Fruit fly (Drosophila melanogaster): ENCODE results near the gene Rpt3R.

The Rpt3R gene

DNA sequence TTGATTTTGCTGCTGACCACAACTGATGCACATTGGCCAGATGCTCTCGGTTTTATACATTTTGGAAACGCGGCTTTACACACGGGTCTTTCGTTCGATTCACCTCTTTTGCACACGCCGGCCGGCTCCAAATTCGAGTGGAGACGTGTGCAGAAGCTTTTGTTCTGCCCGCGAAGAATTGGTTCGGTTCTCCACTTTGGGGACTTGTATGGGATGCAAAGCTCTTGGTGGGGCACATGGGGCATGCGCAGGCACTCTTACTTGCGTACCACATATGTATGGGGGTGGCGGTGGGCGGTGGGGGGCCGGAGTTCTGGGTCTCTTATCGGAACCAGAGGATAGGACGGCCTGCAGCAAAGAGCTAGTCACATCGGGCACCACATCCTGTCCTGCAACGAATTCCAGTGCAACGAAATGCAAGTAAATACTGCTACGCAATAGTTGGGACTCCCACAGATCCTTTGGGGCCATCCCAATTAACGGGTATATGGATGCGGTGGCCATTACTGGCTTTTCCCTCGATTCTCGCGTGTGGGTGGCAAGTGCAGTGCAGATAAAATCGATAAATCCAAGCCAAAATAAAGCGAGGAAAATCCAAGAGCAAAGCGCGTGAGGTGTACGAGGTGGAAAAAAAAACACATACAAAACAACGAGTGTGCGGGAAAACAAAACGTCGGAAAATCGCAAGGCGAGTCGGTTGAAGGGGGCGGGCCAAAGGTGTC is 28.2 kb upstream of the Rpt3R start, which contains the start of the genes MtnA and CG8500 (continued):
- TF ChIP-seq az2 (GFP tag; optimal IDR thresholded peaks at IDR 0.05): no peak
- TF ChIP-seq CG9797 (GFP tag; optimal IDR thresholded peaks at IDR 0.05): no peak
- TF ChIP-seq Hand (GFP tag; optimal IDR thresholded peaks at IDR 0.05): peak; percentile 4
- TF ChIP-seq emc (GFP tag; optimal IDR thresholded peaks at IDR 0.05): no peak
- no peak for TF ChIP-seq CG13424 (tag; optimal IDR thresholded peaks at IDR 0.05)
- TF ChIP-seq vfl (GFP tag; optimal IDR thresholded peaks at IDR 0.05): no peak
- TF ChIP-seq Ptx1 (GFP tag; IDR thresholded peaks at IDR 0.05): 0 out of 2 replicates have a peak, but pooled peaks have one; percentile 12
- TF ChIP-seq en (GFP tag; optimal IDR thresholded peaks at IDR 0.05): no peak
- no peak for TF ChIP-seq trem (tag; optimal IDR thresholded peaks at IDR 0.05)
- 0 out of 3 replicates have a peak, but pooled peaks have one; percentile 24 for TF ChIP-seq HLH4C (GFP tag; IDR thresholded peaks at IDR 0.05; ENCODE audit: partially characterized antibody)
- no peak for TF ChIP-seq CG8388 (GFP tag; optimal IDR thresholded peaks at IDR 0.05)
- TF ChIP-seq CG11696 (GFP tag; IDR thresholded peaks at IDR 0.05): no peak
- no peak for TF ChIP-seq Oaz (GFP tag; IDR thresholded peaks at IDR 0.05)
- TF ChIP-seq onecut (GFP tag; IDR thresholded peaks at IDR 0.05): peak; percentile 87
- no peak for TF ChIP-seq HLH54F (GFP tag; optimal IDR thresholded peaks at IDR 0.05)
- no peak for TF ChIP-seq CG1529 (GFP tag; optimal IDR thresholded peaks at IDR 0.05)
- TF ChIP-seq tgo (GFP tag; IDR thresholded peaks at IDR 0.05): no peak
- TF ChIP-seq zen (tag; optimal IDR thresholded peaks at IDR 0.05): no peak
- no peak for TF ChIP-seq wor (GFP tag; IDR thresholded peaks at IDR 0.05)
- TF ChIP-seq CG4328 (GFP tag; optimal IDR thresholded peaks at IDR 0.05): no peak
- peak; percentile 100 for TF ChIP-seq MTF-1 (GFP tag; optimal IDR thresholded peaks at IDR 0.05; ENCODE audit: borderline replicate concordance)
- peak; percentile 99 for TF ChIP-seq ewg (GFP tag; optimal IDR thresholded peaks at IDR 0.05)
- TF ChIP-seq nerfin-1 (tag; optimal IDR thresholded peaks at IDR 0.05): no peak
- no peak for TF ChIP-seq CG10274 (GFP tag; optimal IDR thresholded peaks at IDR 0.05)
- TF ChIP-seq CG14050 (GFP tag; IDR thresholded peaks at IDR 0.05): no peak
- TF ChIP-seq zen2 (GFP tag; IDR thresholded peaks at IDR 0.05; ENCODE audit: partially characterized antibody): no peak
- no peak for TF ChIP-seq CG8290 (GFP tag; optimal IDR thresholded peaks at IDR 0.05)
- peak in 1 of 2 experiments; percentile 62 for TF ChIP-seq CG8290 (tag; optimal IDR thresholded peaks at IDR 0.05)
- no peak for TF ChIP-seq tup (GFP tag; optimal IDR thresholded peaks at IDR 0.05)
- TF ChIP-seq HmgZ (tag; optimal IDR thresholded peaks at IDR 0.05): peak; percentile 87
- TF ChIP-seq oc (tag; optimal IDR thresholded peaks at IDR 0.05): no peak
- TF ChIP-seq ato (GFP tag; IDR thresholded peaks at IDR 0.05; ENCODE audit: partially characterized antibody): no peak
- TF ChIP-seq Bgb (GFP tag; IDR thresholded peaks at IDR 0.05; ENCODE audit: partially characterized antibody): peak; percentile 54; the same call in 1 of the 2 replicates
- TF ChIP-seq sens (GFP tag): peak; percentile 33
- TF ChIP-seq lov (optimal IDR thresholded peaks at IDR 0.05): no peak
- 0 out of 3 replicates have a peak, but pooled peaks have one; percentile 19 for TF ChIP-seq lov (GFP tag; IDR thresholded peaks at IDR 0.05)
- TF ChIP-seq ash1 (GFP tag; optimal IDR thresholded peaks at IDR 0.05): no peak
- TF ChIP-seq CG7963 (GFP tag; IDR thresholded peaks at IDR 0.05; ENCODE audit: partially characterized antibody): no peak
- TF ChIP-seq CG3065 (GFP tag; optimal IDR thresholded peaks at IDR 0.05): no peak
- TF ChIP-seq Elba2 (GFP tag; optimal IDR thresholded peaks at IDR 0.05): no peak
- TF ChIP-seq CG15011 (GFP tag; optimal IDR thresholded peaks at IDR 0.05): no peak
- TF ChIP-seq Fer3 (tag; optimal IDR thresholded peaks at IDR 0.05): no peak
- no peak for TF ChIP-seq Gug (GFP tag; IDR thresholded peaks at IDR 0.05)
- TF ChIP-seq phol (tag; optimal IDR thresholded peaks at IDR 0.05): no peak
- TF ChIP-seq gcm (GFP tag; optimal IDR thresholded peaks at IDR 0.05): no peak
- no peak for TF ChIP-seq CG7556 (GFP tag; optimal IDR thresholded peaks at IDR 0.05)
- no peak for TF ChIP-seq CG7745 (tag; optimal IDR thresholded peaks at IDR 0.05)
- no peak for TF ChIP-seq CG3407 (GFP tag; optimal IDR thresholded peaks at IDR 0.05)
- no peak for TF ChIP-seq CG8359 (GFP tag; optimal IDR thresholded peaks at IDR 0.05; ENCODE audit: borderline replicate concordance)
